Worm (Caenorhabditis elegans): ENCODE data around the gene gcy-19.

DNA sequence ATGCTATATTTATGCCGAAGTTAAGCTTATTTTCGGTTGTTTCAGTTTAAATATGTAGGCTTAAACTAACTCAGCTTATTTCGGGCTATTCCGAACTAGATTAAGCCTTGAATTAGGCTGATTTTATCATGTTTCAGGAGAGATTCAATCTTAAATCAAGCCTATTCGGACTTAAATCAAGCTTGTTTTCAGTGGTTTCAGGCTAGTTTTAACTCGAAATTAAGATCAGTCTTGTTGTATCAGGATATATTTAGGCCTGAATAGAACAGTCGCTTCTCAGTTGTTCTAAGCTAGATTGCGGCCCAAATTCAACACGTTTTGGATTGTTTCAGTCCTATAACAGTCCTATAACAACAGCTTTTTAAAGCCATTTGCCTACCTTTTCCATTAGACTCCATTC lies 7.4 kb downstream of the gcy-19 start:
- TF ChIP-seq nhr-19 (GFP tag; conservative IDR thresholded peaks at IDR 0.05) (no peak), nhr-11 (tag; optimal IDR thresholded peaks at IDR 0.05) (no peak), nhr-84 (tag; optimal IDR thresholded peaks at IDR 0.05) (no peak), nhr-77 (tag; optimal IDR thresholded peaks at IDR 0.05) (no peak), ama-1 (optimal IDR thresholded peaks at IDR 0.05) (no peak), snpc-4 (tag; optimal IDR thresholded peaks at IDR 0.05) (no peak), mef-2 (tag; optimal IDR thresholded peaks at IDR 0.05) (no peak), nhr-76 (tag; optimal IDR thresholded peaks at IDR 0.05) (no peak), mdl-1 (tag; optimal IDR thresholded peaks at IDR 0.05) (no peak), unc-62 (GFP tag; optimal IDR thresholded peaks at IDR 0.05) (no peak), ceh-82 (tag; optimal IDR thresholded peaks at IDR 0.05) (no peak)
